Fruit fly (Drosophila melanogaster) whole organism, embryonic: ENCODE results near the gene CG42759.

Source experiments
- Adf1 ChIP-seq: fragments of 200-800 bp; sonication (Bioruptor generic); IDR thresholded peaks from 2 replicates; pipeline ENCODE4 v1.3.6; 2022; ENCODE audit warnings: missing biosample characterization, missing genetic modification characterization
- Asciz ChIP-seq: fragments of 200-800 bp; sonication (Bioruptor generic); optimal IDR thresholded peaks from 2 replicates; lab custom pipeline; 2017; ENCODE audit warnings: missing biosample characterization, mild to moderate bottlenecking, missing genetic modification characterization, missing genetic modification reagents
- Atf3 ChIP-seq: fragments of 200-800 bp; sonication (Bioruptor generic); optimal IDR thresholded peaks from 3 replicates; lab custom pipeline; 2016; ENCODE audit warnings: missing biosample characterization, missing genetic modification characterization
- BtbVII ChIP-seq: fragments of 200-800 bp; sonication (Bioruptor generic); optimal IDR thresholded peaks from 3 replicates; lab custom pipeline; 2017; ENCODE audit warnings: missing biosample characterization, mild to moderate bottlenecking, missing genetic modification characterization
- CG10267 ChIP-seq: fragments of 200-800 bp; sonication (Bioruptor generic); optimal IDR thresholded peaks from 2 replicates; lab custom pipeline; 2018; ENCODE audit warnings: missing biosample characterization, mild to moderate bottlenecking, missing genetic modification characterization, moderate library complexity
- CG10274 ChIP-seq: fragments of 200-800 bp; sonication (Bioruptor generic); optimal IDR thresholded peaks from 3 replicates; lab custom pipeline; 2017; ENCODE audit warnings: missing biosample characterization, mild to moderate bottlenecking, missing genetic modification characterization
- CG10321 ChIP-seq: fragments of 200-800 bp; sonication (Bioruptor generic); IDR thresholded peaks from 2 replicates; pipeline ENCODE4 v1.3.6; 2022; ENCODE audit warnings: missing biosample characterization, missing genetic modification characterization
- CG10979 ChIP-seq: fragments of 200-800 bp; sonication (Bioruptor generic); optimal IDR thresholded peaks from 2 replicates; lab custom pipeline; 2018; ENCODE audit warnings: missing biosample characterization, mild to moderate bottlenecking, missing genetic modification characterization, moderate library complexity
- CG12155 ChIP-seq: fragments of 200-800 bp; sonication (Bioruptor generic); optimal IDR thresholded peaks from 3 replicates; lab custom pipeline; 2016; ENCODE audit warnings: missing biosample characterization, missing genetic modification characterization
- CG12391 ChIP-seq: fragments of 200-800 bp; sonication (Bioruptor generic); optimal IDR thresholded peaks from 3 replicates; lab custom pipeline; 2018; ENCODE audit warnings: missing biosample characterization, mild to moderate bottlenecking, missing genetic modification characterization, moderate library complexity
- CG17802 ChIP-seq: fragments of 200-800 bp; sonication (Bioruptor generic); optimal IDR thresholded peaks from 2 replicates; lab custom pipeline; 2018; ENCODE audit warnings: missing biosample characterization, mild to moderate bottlenecking, missing genetic modification characterization, moderate library complexity
- CG18599 ChIP-seq: fragments of 200-800 bp; sonication (Bioruptor generic); optimal IDR thresholded peaks from 3 replicates; lab custom pipeline; 2017; ENCODE audit warnings: missing biosample characterization, missing genetic modification characterization, mild to moderate bottlenecking, moderate library complexity, missing genetic modification reagents
- CG2712 ChIP-seq: fragments of 200-800 bp; optimal IDR thresholded peaks from 3 replicates; lab custom pipeline; 2019; ENCODE audit warnings: missing biosample characterization, mild to moderate bottlenecking, missing genetic modification characterization, moderate library complexity
- CG30020 ChIP-seq: fragments of 200-800 bp; optimal IDR thresholded peaks from 2 replicates; lab custom pipeline; 2019; ENCODE audit warnings: missing biosample characterization, mild to moderate bottlenecking, missing genetic modification characterization, moderate library complexity
- CG32532 ChIP-seq: fragments of 200-800 bp; sonication (Bioruptor generic); IDR thresholded peaks from 2 replicates; pipeline ENCODE4 v1.3.6; 2022; ENCODE audit warnings: missing biosample characterization, missing genetic modification characterization
- CG4360 ChIP-seq: fragments of 200-800 bp; sonication (Bioruptor generic); IDR thresholded peaks from 2 replicates; pipeline ENCODE4 v1.3.6; 2022; ENCODE audit warnings: missing biosample characterization, missing genetic modification characterization
- CG5245 ChIP-seq: fragments of 200-800 bp; sonication (Bioruptor generic); optimal IDR thresholded peaks from 3 replicates; lab custom pipeline; 2016; ENCODE audit warnings: missing biosample characterization, missing genetic modification characterization
- CG5953 ChIP-seq: fragments of 200-800 bp; sonication (Bioruptor generic); IDR thresholded peaks from 2 replicates; pipeline ENCODE4 v1.3.6; 2022; ENCODE audit warnings: missing biosample characterization, missing genetic modification characterization
- CG6654 ChIP-seq: fragments of 200-800 bp; sonication (Bioruptor generic); optimal IDR thresholded peaks from 2 replicates; lab custom pipeline; 2017; ENCODE audit warnings: missing biosample characterization, mild to moderate bottlenecking, missing genetic modification characterization
- CG8290 ChIP-seq, 3 experiments: fragments of 200-800 bp; sonication (Bioruptor generic); optimal IDR thresholded peaks; 2 replicates each; lab custom pipeline; 2016 to 2019; ENCODE audit warnings: missing biosample characterization in 3 of 3, missing genetic modification characterization in 3 of 3, mild to moderate bottlenecking in 2 of 3, moderate library complexity in 1 of 3
- Camta ChIP-seq: fragments of 200-800 bp; sonication (Bioruptor generic); optimal IDR thresholded peaks from 2 replicates; lab custom pipeline; 2016; ENCODE audit warnings: missing biosample characterization, missing genetic modification characterization
- D19A ChIP-seq: fragments of 200-800 bp; optimal IDR thresholded peaks from 3 replicates; lab custom pipeline; 2019; ENCODE audit warnings: missing biosample characterization, mild to moderate bottlenecking, missing genetic modification characterization, moderate library complexity
- Deaf1 ChIP-seq: fragments of 200-800 bp; optimal IDR thresholded peaks from 3 replicates; lab custom pipeline; 2019; ENCODE audit warnings: missing biosample characterization, mild to moderate bottlenecking, missing genetic modification characterization, moderate library complexity
- E2f2 ChIP-seq: fragments of 200-800 bp; sonication (Bioruptor generic); IDR thresholded peaks from 2 replicates; pipeline ENCODE4 v1.3.6; 2022; ENCODE audit warnings: missing biosample characterization, missing genetic modification characterization
- Gsc ChIP-seq: fragments of 200-800 bp; sonication (Bioruptor generic); IDR thresholded peaks from 2 replicates; pipeline ENCODE4 v1.3.6; 2022; ENCODE audit warnings: missing biosample characterization, missing genetic modification characterization
- H2.0 ChIP-seq: fragments of 200-800 bp; sonication (Bioruptor generic); IDR thresholded peaks from 2 replicates; pipeline ENCODE4 v1.3.6; 2022; ENCODE audit warnings: missing biosample characterization, missing genetic modification characterization
- HmgD ChIP-seq: fragments of 200-800 bp; sonication (Bioruptor generic); optimal IDR thresholded peaks from 3 replicates; lab custom pipeline; 2016; ENCODE audit warnings: missing biosample characterization, missing genetic modification characterization
- Hr39 ChIP-seq: fragments of >200 bp; optimal IDR thresholded peaks from 2 replicates; lab custom pipeline; 2017
- Lpt ChIP-seq: fragments of >200 bp; optimal IDR thresholded peaks from 2 replicates; lab custom pipeline; 2018; ENCODE audit warnings: missing biosample characterization, missing genetic modification characterization
- Med ChIP-seq: fragments of 200-800 bp; sonication (Bioruptor generic); peaks from one replicate; lab custom pipeline; 2016; ENCODE audit warnings: missing biosample characterization, missing genetic modification characterization, mild to moderate bottlenecking, inconsistent platforms, moderate library complexity
- Mes4 ChIP-seq: fragments of 200-800 bp; sonication (Bioruptor generic); optimal IDR thresholded peaks from 2 replicates; lab custom pipeline; 2016; ENCODE audit warnings: missing biosample characterization, missing genetic modification characterization
- Sox100B ChIP-seq: fragments of 200-800 bp; sonication (Bioruptor generic); optimal IDR thresholded peaks from 3 replicates; lab custom pipeline; 2018; ENCODE audit warnings: missing biosample characterization, mild to moderate bottlenecking, missing genetic modification characterization
- Trl ChIP-seq, 3 experiments: fragments of >200 bp in 2 of 3; fragments of 200-800 bp in 1 of 3; sonication (Bioruptor generic) in 1 of 3; optimal IDR thresholded peaks; 2 replicates in 1 of 3; 3 replicates in 2 of 3; lab custom pipeline; 2016 to 2017; ENCODE audit warnings: missing biosample characterization in 1 of 3, missing genetic modification characterization in 1 of 3
- aop ChIP-seq: fragments of 200-800 bp; sonication (Bioruptor generic); IDR thresholded peaks from 2 replicates; pipeline ENCODE4 v1.3.6; 2022; ENCODE audit warnings: missing biosample characterization, missing genetic modification characterization
- ci ChIP-seq: fragments of 200-800 bp; sonication (Bioruptor generic); IDR thresholded peaks from 3 replicates; pipeline ENCODE4 v1.3.6; 2022; ENCODE audit warnings: missing biosample characterization, missing genetic modification characterization
- dimm ChIP-seq: fragments of 200-800 bp; sonication (Bioruptor generic); IDR thresholded peaks from 2 replicates; pipeline ENCODE4 v1.3.6; 2022; ENCODE audit warnings: missing biosample characterization, missing genetic modification characterization
- kay ChIP-seq: fragments of 200-800 bp; sonication (Bioruptor generic); optimal IDR thresholded peaks from 2 replicates; lab custom pipeline; 2016; ENCODE audit warnings: missing biosample characterization, missing genetic modification characterization
- lab ChIP-seq: fragments of 200-800 bp; sonication (Bioruptor generic); optimal IDR thresholded peaks from 3 replicates; lab custom pipeline; 2017; ENCODE audit warnings: missing biosample characterization, missing genetic modification characterization, mild to moderate bottlenecking, moderate library complexity, missing genetic modification reagents
- lov ChIP-seq, 2 experiments: fragments of 200-800 bp in 1 of 2; fragments of >200 bp in 1 of 2; sonication (Bioruptor generic) in 1 of 2; IDR thresholded peaks in 1 of 2; optimal IDR thresholded peaks in 1 of 2; 2 replicates in 1 of 2; 3 replicates in 1 of 2; pipeline versions ENCODE4 v1.3.6 to Lab custom; 2017 to 2022; ENCODE audit warnings: missing biosample characterization in 1 of 2, missing genetic modification characterization in 1 of 2
- nerfin-2 ChIP-seq: fragments of 200-800 bp; sonication (Bioruptor generic); IDR thresholded peaks from 2 replicates; pipeline ENCODE4 v1.3.6; 2022; ENCODE audit warnings: missing biosample characterization, missing genetic modification characterization; ENCODE audit not compliant: partially characterized antibody
- nom ChIP-seq: fragments of 200-800 bp; sonication (Bioruptor generic); optimal IDR thresholded peaks from 2 replicates; lab custom pipeline; 2017; ENCODE audit warnings: missing biosample characterization, missing genetic modification characterization, mild to moderate bottlenecking, moderate library complexity, missing genetic modification reagents
- psq ChIP-seq: fragments of 200-800 bp; sonication (Bioruptor generic); optimal IDR thresholded peaks from 2 replicates; lab custom pipeline; 2017; ENCODE audit warnings: missing biosample characterization, missing genetic modification characterization
- row ChIP-seq: fragments of 200-800 bp; sonication (Bioruptor generic); IDR thresholded peaks from 3 replicates; pipeline ENCODE4 v1.3.6; 2022; ENCODE audit warnings: missing biosample characterization, missing genetic modification characterization
- slbo ChIP-seq: fragments of 200-800 bp; sonication (Bioruptor generic); IDR thresholded peaks from 2 replicates; pipeline ENCODE4 v1.3.6; 2022; ENCODE audit warnings: missing biosample characterization, missing genetic modification characterization
- trem ChIP-seq: fragments of 200-800 bp; optimal IDR thresholded peaks from 3 replicates; lab custom pipeline; 2019; ENCODE audit warnings: missing biosample characterization, mild to moderate bottlenecking, missing genetic modification characterization, moderate library complexity
- vvl ChIP-seq: fragments of 200-800 bp; sonication (Bioruptor generic); IDR thresholded peaks from 2 replicates; pipeline ENCODE4 v1.3.6; 2022; ENCODE audit warnings: missing biosample characterization, missing genetic modification characterization
- wdn ChIP-seq: fragments of 200-800 bp; sonication (Bioruptor generic); IDR thresholded peaks from 2 replicates; pipeline ENCODE4 v1.3.6; 2022; ENCODE audit warnings: missing biosample characterization, missing genetic modification characterization

CG42759 gene

DNA sequence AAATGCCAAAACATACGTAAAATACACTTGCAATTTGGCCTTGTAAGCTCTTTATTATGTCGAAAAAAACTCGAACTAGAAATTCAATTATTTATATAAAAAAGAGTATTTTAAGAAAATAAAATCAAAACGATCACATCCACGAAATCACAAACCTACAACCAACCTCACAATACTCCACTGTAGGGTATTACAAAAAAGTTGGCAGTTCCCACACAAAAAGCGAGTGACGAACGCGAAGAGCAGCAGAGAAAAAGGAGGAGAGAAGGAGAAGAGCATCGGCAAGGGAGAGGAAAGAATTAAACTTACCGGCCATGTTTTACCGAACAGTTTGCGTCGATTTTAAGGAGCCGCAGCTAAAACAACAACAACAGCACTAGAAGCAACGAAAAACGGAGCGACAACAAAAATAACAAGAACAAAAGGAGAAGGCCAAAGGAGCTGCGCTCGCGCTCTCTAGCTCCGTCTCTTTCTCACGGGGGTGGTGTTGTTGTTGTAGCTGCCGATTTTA, 9.9 kb upstream of the CG42759 start (continued):
- peak; percentile 98 for TF ChIP-seq trem
- 0 out of 2 replicates have a peak, but pooled peaks have one; percentile 12 for TF ChIP-seq CG5953 (GFP tag; lab: Robert Waterston, UW)
- TF ChIP-seq CG8290 (GFP tag; optimal IDR thresholded peaks at IDR 0.05; lab: Kevin White, UChicago), result no peak
- TF ChIP-seq CG8290 (tag; optimal IDR thresholded peaks at IDR 0.05; lab: Kevin White, UChicago), result no peak
- TF ChIP-seq lab (GFP tag; lab: Kevin White, UChicago), result peak; percentile 53
- peak; percentile 23 for TF ChIP-seq CG12155 (GFP tag; lab: Kevin White, UChicago)
- no peak for TF ChIP-seq HmgD (GFP tag; lab: Kevin White, UChicago)
- TF ChIP-seq CG10979 (tag; lab: Kevin White, UChicago), result peak; percentile 2
- TF ChIP-seq Mes4 (GFP tag; lab: Kevin White, UChicago), result no peak
- TF ChIP-seq D19A (tag; lab: Kevin White, UChicago), result peak; percentile 84
- no peak for TF ChIP-seq nerfin-2 (GFP tag; lab: Robert Waterston, UW)
- no peak for TF ChIP-seq aop (GFP tag; lab: Robert Waterston, UW)
- TF ChIP-seq CG10321 (GFP tag; lab: Robert Waterston, UW), result peak; percentile 64
- TF ChIP-seq psq (GFP tag; lab: Kevin White, UChicago), result peak; percentile 50
- TF ChIP-seq nom, result peak; percentile 19
- TF ChIP-seq kay, result no peak
- TF ChIP-seq H2.0 (GFP tag; lab: Robert Waterston, UW), result no peak
- TF ChIP-seq row (GFP tag; lab: Robert Waterston, UW), result peak; percentile 48; the same call in 2 of the 3 replicates
- no peak for TF ChIP-seq Sox100B (GFP tag; lab: Kevin White, UChicago)
- no peak for TF ChIP-seq CG30020 (tag; lab: Kevin White, UChicago)
- peak; percentile 3 for TF ChIP-seq CG10267 (tag; lab: Kevin White, UChicago)
- no peak for TF ChIP-seq wdn (GFP tag; lab: Robert Waterston, UW)
- peak; percentile 52 for TF ChIP-seq Med (GFP tag; lab: Kevin White, UChicago)
- TF ChIP-seq Deaf1 (tag; lab: Kevin White, UChicago), result peak; percentile 40
- TF ChIP-seq CG2712 (tag; lab: Kevin White, UChicago), result peak; percentile 20
- TF ChIP-seq CG10274, result peak; percentile 51
- TF ChIP-seq slbo (GFP tag; lab: Robert Waterston, UW), result 0 out of 2 replicates have a peak, but pooled peaks have one; percentile 26
- TF ChIP-seq Camta, result no peak
- TF ChIP-seq E2f2 (GFP tag; lab: Robert Waterston, UW), result 0 out of 2 replicates have a peak, but pooled peaks have one; percentile 30
- peak; percentile 37; the same call in 1 of the 3 replicates for TF ChIP-seq ci
- peak; percentile 45 for TF ChIP-seq CG18599
- no peak for TF ChIP-seq Hr39 (lab: Kevin White, UChicago)
- peak; percentile 99 for TF ChIP-seq CG4360

DNA sequence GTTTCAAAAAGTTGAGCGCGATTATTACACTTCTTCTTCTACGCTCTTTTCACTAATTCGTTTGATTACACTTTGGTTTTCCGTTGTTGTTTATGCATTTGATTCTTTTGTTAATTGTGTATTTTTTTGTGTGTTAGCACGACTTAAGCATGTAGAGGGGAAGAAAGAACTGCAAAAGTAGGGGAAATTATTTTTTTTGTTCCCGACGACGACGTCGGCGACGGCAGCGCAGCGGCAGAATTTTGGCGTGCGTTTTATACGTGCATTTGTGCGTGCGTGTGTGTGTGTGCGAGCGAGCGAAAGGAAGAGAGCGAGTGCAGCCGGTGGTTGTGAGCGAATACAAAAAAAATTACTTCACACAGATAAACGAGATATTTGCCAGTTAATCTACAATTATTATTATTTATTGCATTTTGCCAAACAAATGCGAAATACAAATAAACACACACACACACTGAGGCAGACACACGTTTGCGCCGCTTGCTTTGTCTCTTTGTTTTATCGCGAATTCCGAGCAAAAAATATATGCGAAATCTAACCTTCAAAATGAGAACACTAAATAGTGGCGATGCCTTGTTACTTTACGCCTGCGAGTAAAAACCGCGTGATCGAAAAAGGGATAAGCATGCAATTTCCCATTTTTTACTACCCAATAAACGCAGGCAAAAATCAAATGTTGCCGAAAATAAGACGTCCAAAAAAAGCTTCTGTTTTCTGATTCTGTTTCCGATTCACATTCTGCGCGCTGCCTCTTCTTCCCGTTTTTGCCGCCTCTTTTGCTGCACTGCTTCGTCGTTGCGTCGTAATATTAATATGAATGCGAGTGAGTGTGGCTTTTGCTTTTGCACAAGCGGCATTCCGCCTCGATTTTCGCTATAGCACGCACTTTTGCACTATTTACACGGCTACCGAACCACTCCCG, 9.2 kb upstream of the CG42759 start:
- TF ChIP-seq Atf3 (GFP tag; lab: Kevin White, UChicago), result no peak
- peak; percentile 84 for TF ChIP-seq Adf1 (GFP tag; lab: Robert Waterston, UW)
- TF ChIP-seq BtbVII (GFP tag; lab: Kevin White, UChicago), result no peak
- TF ChIP-seq CG32532 (GFP tag; lab: Robert Waterston, UW), result no peak
- TF ChIP-seq CG5245 (GFP tag; lab: Kevin White, UChicago), result no peak
- no peak for TF ChIP-seq Asciz (GFP tag; lab: Kevin White, UChicago)
- no peak for TF ChIP-seq CG17802 (tag; lab: Kevin White, UChicago)
- TF ChIP-seq Trl (optimal IDR thresholded peaks at IDR 0.05; lab: Kevin White, UChicago), result peak; percentile 35 to 53
- no peak for TF ChIP-seq Trl (GFP tag; optimal IDR thresholded peaks at IDR 0.05; lab: Kevin White, UChicago)
- TF ChIP-seq Gsc (GFP tag; lab: Robert Waterston, UW), result no peak
- no peak for TF ChIP-seq CG6654 (GFP tag; lab: Kevin White, UChicago)
- TF ChIP-seq dimm (GFP tag; lab: Robert Waterston, UW), result no peak
- peak; percentile 27 for TF ChIP-seq lov (optimal IDR thresholded peaks at IDR 0.05; lab: Kevin White, UChicago)
- no peak for TF ChIP-seq lov (GFP tag; IDR thresholded peaks at IDR 0.05; lab: Robert Waterston, UW)
- TF ChIP-seq CG12391, result no peak
- no peak for TF ChIP-seq Mes4 (GFP tag; lab: Kevin White, UChicago)
- peak; percentile 33 for TF ChIP-seq Med (GFP tag; lab: Kevin White, UChicago)
- TF ChIP-seq Hr39 (lab: Kevin White, UChicago), result no peak
- no peak for TF ChIP-seq Lpt (GFP tag; lab: Kevin White, UChicago)
- 0 out of 2 replicates have a peak, but pooled peaks have one; percentile 10 for TF ChIP-seq vvl
